Worm (Caenorhabditis elegans): ENCODE results near the gene cpna-5.

Gene cpna-5

DNA sequence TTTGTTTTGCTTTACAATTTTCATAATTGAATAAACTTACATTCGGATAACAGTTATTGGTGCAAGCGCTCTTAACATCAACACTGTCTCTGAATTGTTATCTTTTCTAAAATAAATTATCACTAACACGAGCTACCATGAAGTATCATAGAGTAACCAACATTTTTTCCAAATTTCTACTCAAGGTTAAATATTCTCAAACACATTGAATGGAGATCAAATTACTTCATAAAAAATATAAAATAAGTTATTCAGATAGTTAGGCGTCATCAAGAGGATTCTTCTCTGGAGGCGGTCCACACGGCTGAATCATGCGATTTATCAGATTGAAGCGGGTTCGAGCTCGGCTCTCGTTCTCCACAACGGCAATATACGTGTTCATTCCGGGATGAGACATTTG is 20.0 kb downstream of the cpna-5 start, which contains the start of gene B0495.5:
B0495.5 (minus strand) TSS at position 101 of the 400 bp plus-strand sequence.
- TF ChIP-seq F13C5.2 (tag; optimal IDR thresholded peaks at IDR 0.05) (no peak), hmg-4 (GFP tag; optimal IDR thresholded peaks at IDR 0.05) (no peak), ceh-13 (GFP tag; optimal IDR thresholded peaks at IDR 0.05) (no peak), ceh-36 (tag; optimal IDR thresholded peaks at IDR 0.05) (no peak), sea-1 (GFP tag; conservative IDR thresholded peaks at IDR 0.05) (no peak), tra-4 (tag; optimal IDR thresholded peaks at IDR 0.05) (no peak), flt-1 (GFP tag; IDR thresholded peaks at IDR 0.05) (no peak), tbx-11 (GFP tag; IDR thresholded peaks at IDR 0.05) (no peak), pes-1 (GFP tag; IDR thresholded peaks at IDR 0.05) (no peak), aly-1 (tag; optimal IDR thresholded peaks at IDR 0.05) (no peak), ama-1 (optimal IDR thresholded peaks at IDR 0.05) (no peak), hnd-1 (tag; optimal IDR thresholded peaks at IDR 0.05) (no peak), ets-7 (tag; optimal IDR thresholded peaks at IDR 0.05) (no peak), scrt-1 (GFP tag; IDR thresholded peaks at IDR 0.05) (no peak)

DNA sequence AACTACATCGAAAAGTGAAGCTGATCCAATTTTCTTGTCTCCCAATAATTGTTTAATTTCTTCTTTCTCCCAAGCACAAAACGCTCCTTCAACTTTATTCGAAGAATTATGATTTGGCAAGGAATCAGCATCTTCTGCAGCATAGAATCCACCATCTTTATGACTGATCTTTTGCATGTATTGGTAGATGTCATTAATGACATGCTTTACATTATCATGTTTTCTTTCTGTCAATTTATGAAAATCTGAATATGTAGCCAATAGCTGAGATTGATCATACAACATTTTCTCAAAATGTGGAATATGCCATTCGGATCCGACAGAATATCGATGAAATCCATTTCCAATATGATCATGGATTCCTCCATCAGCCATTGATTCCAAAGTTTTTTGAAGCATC is 21.2 kb downstream of the cpna-5 start:
- TF ChIP-seq ama-1 (optimal IDR thresholded peaks at IDR 0.05) (no peak), tra-4 (tag; optimal IDR thresholded peaks at IDR 0.05) (no peak), tbx-37 (GFP tag; conservative IDR thresholded peaks at IDR 0.05) (no peak), hnd-1 (tag; optimal IDR thresholded peaks at IDR 0.05) (no peak)

DNA sequence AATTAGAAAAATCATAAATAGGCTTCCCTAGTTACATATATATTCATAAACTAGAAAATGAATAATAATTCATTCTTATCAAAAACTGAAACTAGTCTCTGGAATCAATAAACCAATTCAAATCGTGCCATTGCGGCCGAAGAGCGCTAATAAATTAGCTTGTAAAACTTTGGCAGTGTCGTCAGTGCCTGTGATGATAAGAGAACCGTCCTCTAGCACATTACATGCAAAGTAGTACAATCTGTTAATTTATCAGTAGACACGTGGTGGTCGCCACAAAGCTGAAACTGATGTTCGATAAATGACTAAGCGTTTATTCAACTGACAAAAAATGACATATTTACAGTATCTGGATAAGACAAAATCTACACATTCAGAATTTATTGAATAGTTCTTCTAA is 22.8 kb downstream of the cpna-5 start:
- no peak for TF ChIP-seq tbx-11 (GFP tag; IDR thresholded peaks at IDR 0.05)
- TF ChIP-seq sea-1 (GFP tag; conservative IDR thresholded peaks at IDR 0.05) = no peak

DNA sequence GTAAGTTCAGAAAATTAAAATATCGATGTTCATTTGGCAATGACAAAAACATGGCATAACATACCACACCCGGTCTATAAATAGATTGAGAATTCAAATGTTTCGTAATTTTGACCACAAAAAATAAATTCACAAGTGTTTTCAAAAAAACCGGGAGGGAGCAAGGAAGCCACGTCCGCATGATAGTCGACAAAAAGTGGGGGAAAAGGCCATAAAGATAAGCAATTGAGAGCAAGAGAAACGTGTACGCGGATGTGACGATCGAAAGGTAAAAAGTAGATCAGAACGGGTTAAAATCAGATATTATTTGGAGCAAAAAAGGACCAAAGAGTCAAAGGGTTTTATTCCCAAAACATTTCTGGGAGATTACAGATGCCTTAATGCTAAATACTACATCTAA is 23.6 kb downstream of the cpna-5 start:
- no peak for TF ChIP-seq scrt-1 (GFP tag; IDR thresholded peaks at IDR 0.05)
- no peak for TF ChIP-seq sea-1 (GFP tag; conservative IDR thresholded peaks at IDR 0.05)
- TF ChIP-seq F13C5.2 (tag; optimal IDR thresholded peaks at IDR 0.05) = no peak
- TF ChIP-seq B0310.2 (tag; optimal IDR thresholded peaks at IDR 0.05) = no peak
- no peak for TF ChIP-seq tra-4 (tag; optimal IDR thresholded peaks at IDR 0.05)
- TF ChIP-seq hnd-1 (tag; optimal IDR thresholded peaks at IDR 0.05) = no peak
- TF ChIP-seq hmbx-1 (tag; optimal IDR thresholded peaks at IDR 0.05) = no peak
- no peak for TF ChIP-seq flt-1 (GFP tag; IDR thresholded peaks at IDR 0.05)
- no peak for TF ChIP-seq hmg-4 (GFP tag; optimal IDR thresholded peaks at IDR 0.05)
- TF ChIP-seq tbx-37 (GFP tag; conservative IDR thresholded peaks at IDR 0.05) = no peak
- TF ChIP-seq aly-1 (tag; optimal IDR thresholded peaks at IDR 0.05) = no peak
- no peak for TF ChIP-seq tbx-11 (GFP tag; IDR thresholded peaks at IDR 0.05)
- no peak for TF ChIP-seq ceh-36 (tag; optimal IDR thresholded peaks at IDR 0.05)

DNA sequence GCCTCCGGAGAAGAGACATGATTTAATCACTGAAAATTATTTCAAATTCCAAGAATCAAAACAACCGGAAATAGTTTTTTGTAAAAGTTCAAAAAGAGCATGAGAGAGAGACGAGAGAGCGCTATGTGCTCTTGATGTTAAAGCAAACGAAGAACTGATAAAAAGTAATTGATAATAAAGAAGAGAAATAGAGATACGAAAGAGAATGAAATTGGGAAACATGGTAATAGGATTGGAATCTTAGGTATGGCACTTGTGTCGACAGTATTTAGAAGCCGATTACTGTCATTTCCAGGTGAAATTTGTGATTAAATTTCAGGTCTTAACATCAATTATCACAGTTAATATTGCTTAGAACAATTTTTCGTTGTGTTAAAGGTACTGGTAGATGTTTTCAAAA is 24.5 kb downstream of the cpna-5 start, which contains the start of gene nhx-2:
nhx-2 (minus strand) TSS at position 29 of the 400 bp plus-strand sequence.
- no peak for TF ChIP-seq hnd-1 (tag; optimal IDR thresholded peaks at IDR 0.05)
- no peak for TF ChIP-seq ceh-36 (tag; optimal IDR thresholded peaks at IDR 0.05)

DNA sequence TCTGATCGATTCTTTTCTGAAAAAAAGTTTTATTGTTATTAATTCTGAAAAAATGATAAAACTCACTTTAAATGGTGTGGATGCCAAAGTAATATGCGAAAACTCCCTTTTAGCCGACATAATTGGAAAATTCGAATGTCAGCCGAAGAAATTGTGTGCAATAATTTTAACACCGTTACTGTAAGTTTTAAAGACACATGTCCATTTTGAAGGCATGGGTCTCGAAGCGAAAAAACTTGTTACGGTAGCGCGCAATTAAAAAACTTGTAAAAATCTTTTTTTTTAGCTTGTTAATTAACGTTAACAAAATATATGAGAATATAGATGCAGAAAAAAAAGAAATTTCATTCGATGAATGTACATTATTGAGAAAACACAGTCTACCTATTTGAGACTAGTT is 28.0 kb downstream of the cpna-5 start, which contains the start of gene pid-1:
pid-1 (minus strand) TSS at position 173 of the 400 bp plus-strand sequence.
- TF ChIP-seq scrt-1 (GFP tag; IDR thresholded peaks at IDR 0.05) (no peak), ceh-13 (GFP tag; optimal IDR thresholded peaks at IDR 0.05) (no peak), tbx-11 (GFP tag; IDR thresholded peaks at IDR 0.05) (no peak), ets-7 (tag; optimal IDR thresholded peaks at IDR 0.05) (no peak)

DNA sequence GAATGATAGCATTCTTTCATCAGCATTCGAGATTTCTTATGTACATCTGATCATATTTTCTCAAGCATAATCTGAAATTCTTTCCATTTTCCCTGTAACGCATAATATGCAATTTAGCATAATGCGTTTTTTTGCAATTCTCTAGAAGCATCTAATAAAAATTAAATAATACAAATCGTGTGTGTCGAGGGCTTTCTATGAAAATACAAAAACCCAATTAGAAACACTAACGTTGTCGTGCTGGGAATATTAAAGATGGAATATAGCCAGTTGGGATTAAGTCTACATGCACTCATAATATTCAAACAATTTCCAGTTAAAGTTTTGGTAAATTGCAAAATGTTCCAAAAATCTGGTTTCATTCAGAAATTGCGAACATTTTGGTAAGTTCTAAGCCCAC is 33.8 kb downstream of the cpna-5 start, which contains the start of gene F18A1.1:
F18A1.1 (plus strand) TSS at position 301 of the 400 bp plus-strand sequence.
- TF ChIP-seq pes-1 (GFP tag; IDR thresholded peaks at IDR 0.05) = no peak
- TF ChIP-seq F13C5.2 (tag; optimal IDR thresholded peaks at IDR 0.05) = no peak
- TF ChIP-seq ama-1 (optimal IDR thresholded peaks at IDR 0.05) = no peak
- no peak for TF ChIP-seq scrt-1 (GFP tag; IDR thresholded peaks at IDR 0.05)
- TF ChIP-seq tbx-37 (GFP tag; conservative IDR thresholded peaks at IDR 0.05) = no peak
- TF ChIP-seq B0310.2 (tag; optimal IDR thresholded peaks at IDR 0.05) = no peak
- no peak for TF ChIP-seq hmg-4 (GFP tag; optimal IDR thresholded peaks at IDR 0.05)
- TF ChIP-seq ceh-36 (tag; optimal IDR thresholded peaks at IDR 0.05) = no peak

DNA sequence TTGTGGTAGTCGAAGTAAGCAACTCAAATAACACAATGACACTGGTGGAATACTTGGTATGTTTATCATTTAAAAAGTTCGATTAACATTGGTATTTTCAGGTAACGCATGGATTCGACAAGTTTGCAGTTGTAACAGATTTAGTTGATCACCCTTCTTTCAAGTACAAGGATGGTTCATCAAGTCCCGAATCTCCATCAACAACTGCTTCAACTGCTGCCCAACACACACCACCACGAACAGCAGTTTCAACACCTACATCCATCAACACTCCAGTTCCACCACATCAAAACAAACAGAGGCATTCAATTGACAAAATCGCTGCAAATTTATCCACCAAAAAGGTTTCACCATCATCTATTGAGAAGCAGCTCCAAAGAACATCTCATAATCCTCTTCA is 35.9 kb downstream of the cpna-5 start:
- TF ChIP-seq ama-1 (optimal IDR thresholded peaks at IDR 0.05) (no peak), tbx-37 (GFP tag; conservative IDR thresholded peaks at IDR 0.05) (no peak), hmg-4 (GFP tag; optimal IDR thresholded peaks at IDR 0.05) (no peak), aly-1 (tag; optimal IDR thresholded peaks at IDR 0.05) (no peak), hmbx-1 (tag; optimal IDR thresholded peaks at IDR 0.05) (no peak), B0310.2 (tag; optimal IDR thresholded peaks at IDR 0.05) (no peak), ceh-13 (GFP tag; optimal IDR thresholded peaks at IDR 0.05) (no peak), tbx-11 (GFP tag; IDR thresholded peaks at IDR 0.05) (no peak), ets-7 (tag; optimal IDR thresholded peaks at IDR 0.05) (no peak), flt-1 (GFP tag; IDR thresholded peaks at IDR 0.05) (no peak), hnd-1 (tag; optimal IDR thresholded peaks at IDR 0.05) (no peak), scrt-1 (GFP tag; IDR thresholded peaks at IDR 0.05) (no peak), ceh-36 (tag; optimal IDR thresholded peaks at IDR 0.05) (no peak), tra-4 (tag; optimal IDR thresholded peaks at IDR 0.05) (no peak), pes-1 (GFP tag; IDR thresholded peaks at IDR 0.05) (no peak), F13C5.2 (tag; optimal IDR thresholded peaks at IDR 0.05) (no peak), sea-1 (GFP tag; conservative IDR thresholded peaks at IDR 0.05) (no peak)

DNA sequence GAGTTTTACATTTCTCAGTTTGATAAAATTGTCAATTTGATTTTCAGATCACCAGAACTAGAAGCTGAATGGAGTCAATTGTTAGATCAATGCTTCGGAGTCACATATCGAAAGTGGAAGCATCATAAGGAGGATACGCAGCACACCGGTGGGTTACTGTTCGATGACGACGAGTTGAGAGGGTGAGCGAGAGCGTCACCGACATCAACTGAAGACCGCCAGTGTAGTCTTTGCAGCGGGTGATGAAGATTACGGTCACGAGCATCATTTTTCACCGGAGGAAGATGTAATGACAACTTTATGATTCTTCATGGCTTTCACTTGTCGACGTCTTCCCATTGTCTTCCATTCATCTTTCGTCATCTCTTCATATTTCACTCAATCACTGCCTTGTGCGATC is 36.5 kb downstream of the cpna-5 start, which contains the start of gene lin-26:
lin-26 (plus strand) TSS at position 301 of the 400 bp plus-strand sequence.
- TF ChIP-seq tra-4 (tag; optimal IDR thresholded peaks at IDR 0.05) = no peak
- TF ChIP-seq sea-1 (GFP tag; conservative IDR thresholded peaks at IDR 0.05) = no peak
- TF ChIP-seq hmbx-1 (tag; optimal IDR thresholded peaks at IDR 0.05) = no peak
- TF ChIP-seq ets-7 (tag; optimal IDR thresholded peaks at IDR 0.05) = no peak
- TF ChIP-seq tbx-37 (GFP tag; conservative IDR thresholded peaks at IDR 0.05) = no peak
- no peak for TF ChIP-seq F13C5.2 (tag; optimal IDR thresholded peaks at IDR 0.05)
- TF ChIP-seq aly-1 (tag; optimal IDR thresholded peaks at IDR 0.05) = no peak
- TF ChIP-seq B0310.2 (tag; optimal IDR thresholded peaks at IDR 0.05) = no peak
- TF ChIP-seq pes-1 (GFP tag; IDR thresholded peaks at IDR 0.05) = no peak
- no peak for TF ChIP-seq ama-1 (optimal IDR thresholded peaks at IDR 0.05)
- no peak for TF ChIP-seq tbx-11 (GFP tag; IDR thresholded peaks at IDR 0.05)
- no peak for TF ChIP-seq flt-1 (GFP tag; IDR thresholded peaks at IDR 0.05)
- no peak for TF ChIP-seq hnd-1 (tag; optimal IDR thresholded peaks at IDR 0.05)
- no peak for TF ChIP-seq ceh-13 (GFP tag; optimal IDR thresholded peaks at IDR 0.05)
- no peak for TF ChIP-seq ceh-36 (tag; optimal IDR thresholded peaks at IDR 0.05)
- TF ChIP-seq scrt-1 (GFP tag; IDR thresholded peaks at IDR 0.05) = no peak
